Fruit fly (Drosophila melanogaster): ENCODE measurements around the gene Cyp4d14.

DNA sequence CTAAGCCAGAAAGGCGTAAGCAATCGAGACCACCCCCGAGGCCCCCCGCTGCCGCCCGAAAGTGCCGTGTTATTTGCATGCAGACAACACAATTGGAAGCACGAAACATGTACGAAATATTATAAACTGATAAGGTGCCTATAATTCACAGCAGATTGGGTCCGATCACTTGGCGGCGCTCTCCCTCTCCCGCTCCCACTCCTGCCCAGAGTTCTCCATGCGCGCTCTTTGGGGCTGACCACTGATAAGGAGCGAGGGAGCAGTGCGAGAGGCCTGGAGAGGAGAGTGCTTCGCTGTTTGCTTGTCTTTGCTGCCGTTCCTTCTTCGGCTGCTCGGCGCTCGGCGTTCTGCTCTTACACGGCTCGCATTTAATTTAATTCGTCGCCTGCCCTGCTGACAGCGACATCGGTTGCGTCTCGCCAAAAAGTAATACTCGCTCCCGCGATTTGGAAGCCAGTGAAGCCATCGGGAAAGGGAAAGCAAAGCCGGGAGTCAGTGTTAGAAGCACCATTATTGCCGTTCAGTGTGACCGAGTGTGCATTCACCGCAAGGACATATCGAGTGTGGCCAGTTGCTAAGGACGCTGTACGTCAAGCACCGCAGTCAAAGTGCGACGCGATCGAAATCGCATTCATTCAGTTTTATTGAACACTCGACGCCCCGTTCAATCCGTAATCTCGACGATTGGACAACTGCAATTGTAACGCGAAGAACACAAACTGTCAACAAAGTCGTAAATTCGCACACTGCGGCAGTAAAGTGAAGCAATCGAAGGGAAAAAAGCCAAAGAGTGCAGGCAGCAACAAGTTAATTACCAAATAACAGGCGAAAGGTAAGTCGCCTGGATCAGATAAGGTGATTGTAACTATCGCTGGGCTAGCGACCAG lies 19.3 kb upstream of the Cyp4d14 start:
- TF ChIP-seq brk (GFP tag; optimal IDR thresholded peaks at IDR 0.05) (no peak), OdsH (GFP tag; optimal IDR thresholded peaks at IDR 0.05) (no peak), lola (GFP tag; optimal IDR thresholded peaks at IDR 0.05) (no peak), HLH106 (tag; optimal IDR thresholded peaks at IDR 0.05) (no peak), Vsx2 (GFP tag; optimal IDR thresholded peaks at IDR 0.05; ENCODE audit: partially characterized antibody) (peak; percentile 23), dl (GFP tag; optimal IDR thresholded peaks at IDR 0.05; ENCODE audit: insufficient read depth in 1 of 2, partially characterized antibody in 2 of 2) (peak; percentile 85 to 94), Abd-B (GFP tag; optimal IDR thresholded peaks at IDR 0.05) (no peak), Jra (GFP tag; optimal IDR thresholded peaks at IDR 0.05) (no peak), Dfd (GFP tag; optimal IDR thresholded peaks at IDR 0.05) (no peak), pan (optimal IDR thresholded peaks at IDR 0.05) (no peak), Hr83 (GFP tag; optimal IDR thresholded peaks at IDR 0.05; ENCODE audit: poor library complexity, severe bottlenecking) (peak; percentile 47), usp (GFP tag; optimal IDR thresholded peaks at IDR 0.05) (no peak), Dif (GFP tag; optimal IDR thresholded peaks at IDR 0.05; ENCODE audit: partially characterized antibody) (peak; percentile 95)
